Worm (Caenorhabditis elegans): Measurements from ENCODE around the gene tsp-3.

The tsp-3 gene

DNA sequence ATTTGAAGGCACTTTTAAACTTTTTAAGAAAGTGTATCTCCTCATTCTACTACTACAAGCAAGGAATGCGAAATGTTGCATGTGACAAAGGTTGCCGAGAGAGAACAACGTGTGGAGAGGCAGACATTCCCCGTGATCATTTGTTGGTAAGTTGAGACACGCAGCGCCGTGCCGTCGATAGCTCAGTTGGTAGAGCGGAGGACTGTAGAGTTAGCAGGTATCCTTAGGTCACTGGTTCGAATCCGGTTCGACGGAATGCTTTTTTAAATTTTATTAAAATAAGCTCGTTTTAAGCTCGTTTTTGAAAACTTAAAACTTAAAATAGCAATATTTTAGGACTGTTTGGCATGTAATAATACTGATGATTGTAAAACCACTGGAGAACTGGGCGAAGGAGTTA lies 11.9 kb downstream of the tsp-3 start (continued):
- TF ChIP-seq F33H1.4 (GFP tag; IDR thresholded peaks at IDR 0.05) (no peak), F10E7.11 (tag; optimal IDR thresholded peaks at IDR 0.05) (no peak), Y95B8A.8 (GFP tag; IDR thresholded peaks at IDR 0.05) (no peak), rpc-1 (optimal IDR thresholded peaks at IDR 0.05) (peak; percentile 76), rpc-1 (tag; optimal IDR thresholded peaks at IDR 0.05) (peak; percentile 80), egl-18 (GFP tag; IDR thresholded peaks at IDR 0.05) (no peak), F22D6.2 (tag; optimal IDR thresholded peaks at IDR 0.05) (no peak), lsy-27 (tag; optimal IDR thresholded peaks at IDR 0.05; ENCODE audit: borderline replicate concordance, insufficient read depth) (peak; percentile 19), athp-1 (tag; optimal IDR thresholded peaks at IDR 0.05) (no peak), F23B12.7 (tag; optimal IDR thresholded peaks at IDR 0.05; ENCODE audit: insufficient read depth) (peak; percentile 72), attf-6 (GFP tag; IDR thresholded peaks at IDR 0.05) (no peak), mxl-1 (tag; optimal IDR thresholded peaks at IDR 0.05) (no peak), ztf-3 (GFP tag; optimal IDR thresholded peaks at IDR 0.05) (no peak), D2030.7 (GFP tag; IDR thresholded peaks at IDR 0.05) (peak; percentile 45; the same call in 1 of the 2 replicates), bed-2 (GFP tag; IDR thresholded peaks at IDR 0.05) (no peak), lin-26 (GFP tag; IDR thresholded peaks at IDR 0.05) (peak; percentile 81; the same call in 1 of the 2 replicates), tbp1 (GFP tag; optimal IDR thresholded peaks at IDR 0.05) (peak; percentile 96), F39B2.1 (GFP tag; IDR thresholded peaks at IDR 0.05) (no peak)

DNA sequence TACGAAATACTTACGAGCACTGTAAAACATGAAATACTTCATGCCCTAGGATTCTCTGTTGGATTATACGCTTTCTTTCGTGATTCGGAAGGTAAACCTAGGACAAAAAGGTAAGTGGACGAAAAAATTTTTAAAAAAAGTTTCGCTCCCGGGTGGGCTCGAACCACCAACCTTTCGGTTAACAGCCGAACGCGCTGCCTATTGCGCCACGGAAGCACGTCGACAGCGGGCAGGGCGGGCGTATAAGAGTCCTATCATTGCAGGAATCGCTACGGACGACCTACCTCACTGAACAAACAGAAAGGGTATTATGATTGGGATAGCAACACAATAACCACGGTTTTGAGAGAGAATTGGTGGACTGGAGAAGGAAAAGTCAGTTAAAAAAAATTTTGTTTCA lies 12.6 kb downstream of the tsp-3 start:
- TF ChIP-seq rec-8 (tag; optimal IDR thresholded peaks at IDR 0.05) (no peak), lag-1 (GFP tag; IDR thresholded peaks at IDR 0.05) (no peak), ztf-6 (GFP tag; IDR thresholded peaks at IDR 0.05) (no peak), sea-2 (GFP tag; IDR thresholded peaks at IDR 0.05) (no peak), somi-1 (GFP tag; optimal IDR thresholded peaks at IDR 0.05) (no peak), snpc-4 (GFP tag; optimal IDR thresholded peaks at IDR 0.05) (no peak), snpc-4 (tag; optimal IDR thresholded peaks at IDR 0.05) (peak in 1 of 4 experiments; percentile 13), F57A8.1 (GFP tag; optimal IDR thresholded peaks at IDR 0.05) (no peak), bed-2 (GFP tag; IDR thresholded peaks at IDR 0.05) (no peak), Y53F4B.3 (GFP tag; IDR thresholded peaks at IDR 0.05) (no peak), T26A5.8 (tag; optimal IDR thresholded peaks at IDR 0.05) (no peak), egl-44 (GFP tag; IDR thresholded peaks at IDR 0.05) (peak; percentile 52; the same call in 1 of the 2 replicates), madf-6 (GFP tag; IDR thresholded peaks at IDR 0.05) (peak; percentile 62; the same call in 1 of the 2 replicates), pbrm-1 (GFP tag; IDR thresholded peaks at IDR 0.05) (peak; percentile 43; the same call in 1 of the 2 replicates), snpc-3.4 (tag; optimal IDR thresholded peaks at IDR 0.05) (no peak), snpc-1.1 (tag; optimal IDR thresholded peaks at IDR 0.05; ENCODE audit: insufficient read depth) (peak; percentile 13), xnd-1 (tag; optimal IDR thresholded peaks at IDR 0.05) (no peak), dpff-1 (tag; optimal IDR thresholded peaks at IDR 0.05) (no peak), Y67H2A.10 (GFP tag; conservative IDR thresholded peaks at IDR 0.05) (no peak), fkh-3 (tag; optimal IDR thresholded peaks at IDR 0.05) (no peak), tbp1 (GFP tag; optimal IDR thresholded peaks at IDR 0.05) (peak; percentile 94), mcd-1 (GFP tag; IDR thresholded peaks at IDR 0.05) (peak; percentile 62), nhr-179 (tag; optimal IDR thresholded peaks at IDR 0.05) (no peak), atf-7 (tag; optimal IDR thresholded peaks at IDR 0.05) (no peak), ama-1 (optimal IDR thresholded peaks at IDR 0.05) (no peak), ama-1 (GFP tag; optimal IDR thresholded peaks at IDR 0.05) (no peak), madf-10 (tag; optimal IDR thresholded peaks at IDR 0.05) (no peak), ztf-3 (GFP tag; optimal IDR thresholded peaks at IDR 0.05) (no peak), K12H6.12 (tag; optimal IDR thresholded peaks at IDR 0.05) (no peak), ztf-28 (GFP tag; IDR thresholded peaks at IDR 0.05) (no peak), ztf-25 (GFP tag; IDR thresholded peaks at IDR 0.05) (no peak), tlf-1 (GFP tag; optimal IDR thresholded peaks at IDR 0.05) (no peak), B0261.1 (tag; optimal IDR thresholded peaks at IDR 0.05) (peak; percentile 78), F33H1.4 (GFP tag; IDR thresholded peaks at IDR 0.05) (no peak; the same call in 1 of the 2 replicates), him-1 (tag; optimal IDR thresholded peaks at IDR 0.05) (peak; percentile 62)
